Fruit fly (Drosophila melanogaster): ENCODE results near the gene CG13877.
A peak's percentile ranks its signal among the peaks of the same experiment; 100 is the strongest.

The CG13877 gene

DNA sequence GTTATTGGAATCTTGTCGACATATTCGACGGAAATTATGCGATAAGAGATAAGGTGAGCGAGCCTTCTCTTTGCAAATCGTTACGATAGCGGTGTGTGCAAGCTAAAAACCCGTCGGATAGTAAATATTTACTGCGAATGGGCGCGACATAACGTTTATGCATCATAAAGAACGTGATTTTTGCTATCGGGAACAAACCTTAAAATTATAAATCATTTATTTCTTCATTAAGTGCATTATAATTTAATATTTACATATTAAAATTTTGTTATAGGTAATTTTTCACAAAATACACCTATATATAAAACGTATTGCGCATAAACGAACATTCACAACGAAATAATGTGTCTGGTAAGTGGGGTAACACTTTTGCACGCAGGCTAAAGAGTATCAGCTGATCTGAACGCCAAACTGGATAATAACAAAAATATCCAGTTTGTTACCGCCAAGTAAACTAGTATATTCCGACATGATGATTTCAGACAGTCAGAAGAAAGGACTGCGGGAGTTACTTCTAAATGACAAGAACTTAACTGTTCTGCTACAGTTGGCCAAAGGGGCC, 12.1 kb upstream of the CG13877 start, which contains the start of the genes Gk1 and CG13876 (continued):
- TF ChIP-seq stwl (tag; optimal IDR thresholded peaks at IDR 0.05) (peak; percentile 74), crc (GFP tag; optimal IDR thresholded peaks at IDR 0.05) (no peak), CG4730 (GFP tag; IDR thresholded peaks at IDR 0.05) (peak; percentile 85), Neu2 (GFP tag; optimal IDR thresholded peaks at IDR 0.05; ENCODE audit: borderline replicate concordance) (no peak), sd (tag; optimal IDR thresholded peaks at IDR 0.05) (peak; percentile 94), pum (GFP tag; optimal IDR thresholded peaks at IDR 0.05) (peak; percentile 29), CG12391 (tag; optimal IDR thresholded peaks at IDR 0.05) (peak; percentile 98), ranshi (GFP tag; IDR thresholded peaks at IDR 0.05) (peak; percentile 94), CG15269 (tag; optimal IDR thresholded peaks at IDR 0.05) (peak; percentile 97), CG12769 (tag; optimal IDR thresholded peaks at IDR 0.05) (peak; percentile 95), CG30403 (GFP tag; optimal IDR thresholded peaks at IDR 0.05) (peak; percentile 94), CG16779 (GFP tag; IDR thresholded peaks at IDR 0.05) (peak; percentile 83), dmrt11E (tag; optimal IDR thresholded peaks at IDR 0.05) (peak; percentile 96), Taf1 (GFP tag; IDR thresholded peaks at IDR 0.05) (peak; percentile 86), Rfx (GFP tag; IDR thresholded peaks at IDR 0.05) (peak; percentile 95), inv (GFP tag; IDR thresholded peaks at IDR 0.05; ENCODE audit: partially characterized antibody) (no peak), CG18011 (GFP tag; optimal IDR thresholded peaks at IDR 0.05) (peak; percentile 80), Fer3 (tag; optimal IDR thresholded peaks at IDR 0.05) (peak; percentile 97), CG15696 (tag; optimal IDR thresholded peaks at IDR 0.05) (peak; percentile 95), Lpt (GFP tag; optimal IDR thresholded peaks at IDR 0.05) (no peak), hth (optimal IDR thresholded peaks at IDR 0.05) (no peak), grn (GFP tag; optimal IDR thresholded peaks at IDR 0.05) (peak; percentile 78), cwo (GFP tag; optimal IDR thresholded peaks at IDR 0.05) (peak; percentile 92), vvl (GFP tag; IDR thresholded peaks at IDR 0.05) (peak; percentile 98), CG32772 (GFP tag; IDR thresholded peaks at IDR 0.05) (peak; percentile 84), ewg (GFP tag; optimal IDR thresholded peaks at IDR 0.05) (peak; percentile 81), CG4360 (GFP tag; IDR thresholded peaks at IDR 0.05) (peak; percentile 72), CG18262 (tag; optimal IDR thresholded peaks at IDR 0.05) (peak; percentile 97), Mad (GFP tag; optimal IDR thresholded peaks at IDR 0.05) (peak; percentile 64), CG8089 (GFP tag; optimal IDR thresholded peaks at IDR 0.05) (peak; percentile 3), CG7357 (GFP tag; IDR thresholded peaks at IDR 0.05) (peak; percentile 76), CG2116 (GFP tag; optimal IDR thresholded peaks at IDR 0.05) (peak; percentile 75), zen2 (GFP tag; IDR thresholded peaks at IDR 0.05; ENCODE audit: partially characterized antibody) (no peak), CG4820 (GFP tag; optimal IDR thresholded peaks at IDR 0.05) (peak; percentile 100), pzg (GFP tag; optimal IDR thresholded peaks at IDR 0.05) (peak; percentile 56), CG7963 (GFP tag; IDR thresholded peaks at IDR 0.05; ENCODE audit: partially characterized antibody) (no peak), CoRest (tag; optimal IDR thresholded peaks at IDR 0.05) (peak; percentile 97), her (GFP tag; optimal IDR thresholded peaks at IDR 0.05) (peak; percentile 47), C15 (GFP tag; IDR thresholded peaks at IDR 0.05) (peak; percentile 79; the same call in 1 of the 3 replicates), CG42726 (GFP tag; IDR thresholded peaks at IDR 0.05; ENCODE audit: partially characterized antibody) (no peak), CG11456 (GFP tag; IDR thresholded peaks at IDR 0.05) (peak; percentile 82; the same call in 2 of the 3 replicates), CG13775 (GFP tag; optimal IDR thresholded peaks at IDR 0.05) (peak; percentile 93), CG13894 (tag; optimal IDR thresholded peaks at IDR 0.05) (peak; percentile 98), z (GFP tag; IDR thresholded peaks at IDR 0.05) (0 out of 3 replicates have a peak, but pooled peaks have one; percentile 36), NfI (GFP tag; optimal IDR thresholded peaks at IDR 0.05) (peak; percentile 93), Bteb2 (GFP tag; optimal IDR thresholded peaks at IDR 0.05) (peak; percentile 77), da (GFP tag; optimal IDR thresholded peaks at IDR 0.05) (no peak), vfl (GFP tag; optimal IDR thresholded peaks at IDR 0.05) (peak; percentile 70), lola (GFP tag; optimal IDR thresholded peaks at IDR 0.05) (peak in 1 of 3 experiments; percentile 94), CG3726 (GFP tag; IDR thresholded peaks at IDR 0.05) (peak; percentile 83)
